Worm (Caenorhabditis elegans): ENCODE measurements around the gene ZK816.1.

- no peak for TF ChIP-seq mep-1 (tag; optimal IDR thresholded peaks at IDR 0.05)
- no peak for TF ChIP-seq drap-1 (GFP tag; optimal IDR thresholded peaks at IDR 0.05)
- no peak for TF ChIP-seq elt-3 (tag; optimal IDR thresholded peaks at IDR 0.05)
- no peak for TF ChIP-seq elt-1 (tag; optimal IDR thresholded peaks at IDR 0.05; ENCODE audit: borderline replicate concordance, insufficient read depth)
- no peak for TF ChIP-seq lin-13 (tag; optimal IDR thresholded peaks at IDR 0.05)
- TF ChIP-seq unc-62 (GFP tag; optimal IDR thresholded peaks at IDR 0.05) = no peak
Observed at ce11 chrX:3393562-3393961, 42.0 kb downstream of the ZK816.1 start, which contains the start of gene slcf-2.

Measured in whole organism, mixed stage, embryonic.